Fruit fly (Drosophila melanogaster) whole organism, prepupa: ENCODE data around the gene CG14515.

Experiments used
- Blimp-1 ChIP-seq: fragments of 200-800 bp; sonication (Bioruptor generic); optimal IDR thresholded peaks from 3 replicates; lab custom pipeline; 2017; ENCODE audit warnings: missing biosample characterization, missing genetic modification characterization, mild to moderate bottlenecking, moderate library complexity, missing genetic modification reagents
- CG10631 ChIP-seq: fragments of 200-800 bp; sonication (Bioruptor generic); optimal IDR thresholded peaks from 2 replicates; lab custom pipeline; 2016; ENCODE audit warnings: missing biosample characterization, missing genetic modification characterization
- CG10669 ChIP-seq: fragments of 200-800 bp; sonication (Bioruptor generic); optimal IDR thresholded peaks from 3 replicates; lab custom pipeline; 2018; ENCODE audit warnings: missing biosample characterization, mild to moderate bottlenecking, missing genetic modification characterization, moderate library complexity
- CG11294 ChIP-seq: fragments of 200-800 bp; sonication (Bioruptor generic); IDR thresholded peaks from 2 replicates; pipeline ENCODE4 v1.3.6; 2022; ENCODE audit warnings: missing biosample characterization, missing genetic modification characterization
- CG11762 ChIP-seq: fragments of 200-800 bp; sonication (Bioruptor generic); optimal IDR thresholded peaks from 3 replicates; lab custom pipeline; 2016; ENCODE audit warnings: missing biosample characterization, missing genetic modification characterization; ENCODE audit not compliant: insufficient read depth
- CG11902 ChIP-seq: fragments of 200-800 bp; sonication (Bioruptor generic); optimal IDR thresholded peaks from 3 replicates; lab custom pipeline; 2016; ENCODE audit warnings: missing biosample characterization, missing genetic modification characterization
- CG15336 ChIP-seq: fragments of 200-800 bp; sonication (Bioruptor generic); IDR thresholded peaks from 2 replicates; pipeline ENCODE4 v1.3.6; 2022; ENCODE audit warnings: missing biosample characterization, missing genetic modification characterization
- CG1621 ChIP-seq: fragments of 200-800 bp; sonication (Bioruptor generic); optimal IDR thresholded peaks from 3 replicates; lab custom pipeline; 2018; ENCODE audit warnings: missing biosample characterization, mild to moderate bottlenecking, missing genetic modification characterization
- CG16779 ChIP-seq: fragments of 200-800 bp; sonication (Bioruptor generic); optimal IDR thresholded peaks from 3 replicates; lab custom pipeline; 2017; ENCODE audit warnings: missing biosample characterization, mild to moderate bottlenecking, missing genetic modification characterization
- CG3032 ChIP-seq: fragments of 200-800 bp; optimal IDR thresholded peaks from 2 replicates; lab custom pipeline; 2019; ENCODE audit warnings: missing biosample characterization, mild to moderate bottlenecking, missing genetic modification characterization, moderate library complexity
- CG31627 ChIP-seq: fragments of 200-800 bp; sonication (Bioruptor generic); optimal IDR thresholded peaks from 3 replicates; lab custom pipeline; 2016; ENCODE audit warnings: missing biosample characterization, missing genetic modification characterization
- CG32006 ChIP-seq: fragments of 200-800 bp; sonication (Bioruptor generic); optimal IDR thresholded peaks from 3 replicates; lab custom pipeline; 2017; ENCODE audit warnings: missing biosample characterization, mild to moderate bottlenecking, missing genetic modification characterization
- CG34406 ChIP-seq: fragments of 200-800 bp; sonication (Bioruptor generic); optimal IDR thresholded peaks from 3 replicates; lab custom pipeline; 2016; ENCODE audit warnings: missing biosample characterization, missing genetic modification characterization
- CG4318 ChIP-seq: fragments of 200-800 bp; sonication (Bioruptor generic); optimal IDR thresholded peaks from 3 replicates; lab custom pipeline; 2017; ENCODE audit warnings: missing biosample characterization, mild to moderate bottlenecking, missing genetic modification characterization
- CG6163 ChIP-seq: fragments of 200-800 bp; sonication (Bioruptor generic); IDR thresholded peaks from 3 replicates; pipeline ENCODE4 v1.3.6; 2022; ENCODE audit warnings: missing biosample characterization, missing genetic modification characterization
- CG6276 ChIP-seq: fragments of 200-800 bp; sonication (Bioruptor generic); optimal IDR thresholded peaks from 2 replicates; lab custom pipeline; 2017; ENCODE audit warnings: missing biosample characterization, mild to moderate bottlenecking, missing genetic modification characterization
- CG6792 ChIP-seq: fragments of 200-800 bp; sonication (Bioruptor generic); optimal IDR thresholded peaks from 3 replicates; lab custom pipeline; 2016; ENCODE audit warnings: missing biosample characterization, missing genetic modification characterization
- CG6808 ChIP-seq: fragments of 200-800 bp; sonication (Bioruptor generic); optimal IDR thresholded peaks from 3 replicates; lab custom pipeline; 2017; ENCODE audit warnings: missing biosample characterization, missing genetic modification characterization, mild to moderate bottlenecking, moderate library complexity, missing genetic modification reagents
- CG6854 ChIP-seq: fragments of 200-800 bp; sonication (Bioruptor generic); optimal IDR thresholded peaks from 2 replicates; lab custom pipeline; 2017; ENCODE audit warnings: missing biosample characterization, mild to moderate bottlenecking, missing genetic modification characterization
- CG8119 ChIP-seq: fragments of 200-800 bp; sonication (Bioruptor generic); IDR thresholded peaks from 3 replicates; pipeline ENCODE4 v1.3.6; 2022; ENCODE audit warnings: missing biosample characterization, missing genetic modification characterization
- CG8319 ChIP-seq: fragments of 200-800 bp; sonication (Bioruptor generic); optimal IDR thresholded peaks from 3 replicates; lab custom pipeline; 2016; ENCODE audit warnings: missing biosample characterization, missing genetic modification characterization
- CG8632 ChIP-seq: fragments of 200-800 bp; sonication (Bioruptor generic); optimal IDR thresholded peaks from 3 replicates; lab custom pipeline; 2016; ENCODE audit warnings: missing biosample characterization, missing genetic modification characterization
- CG9139 ChIP-seq: fragments of 200-800 bp; sonication (Bioruptor generic); optimal IDR thresholded peaks from 3 replicates; lab custom pipeline; 2017; ENCODE audit warnings: missing biosample characterization, mild to moderate bottlenecking, missing genetic modification characterization
- Eip78C ChIP-seq: fragments of 200-800 bp; sonication (Bioruptor generic); peaks from one replicate; lab custom pipeline; 2016; ENCODE audit warnings: missing biosample characterization, missing genetic modification characterization
- Ets21C ChIP-seq: fragments of 200-800 bp; sonication (Bioruptor generic); optimal IDR thresholded peaks from 3 replicates; lab custom pipeline; 2016; ENCODE audit warnings: missing biosample characterization, missing genetic modification characterization
- Ets96B ChIP-seq: fragments of 200-800 bp; optimal IDR thresholded peaks from 2 replicates; lab custom pipeline; 2019; ENCODE audit warnings: missing biosample characterization, mild to moderate bottlenecking, missing genetic modification characterization, moderate library complexity
- Gug ChIP-seq: fragments of 200-800 bp; sonication (Bioruptor generic); IDR thresholded peaks from 2 replicates; pipeline ENCODE4 v1.3.6; 2022; ENCODE audit warnings: missing biosample characterization, missing genetic modification characterization
- Hr38 ChIP-seq: sonication (Bioruptor generic); optimal IDR thresholded peaks from 2 replicates; lab custom pipeline; 2016; ENCODE audit warnings: missing biosample characterization, missing genetic modification characterization
- Hr39 ChIP-seq: fragments of 200-800 bp; sonication (Bioruptor generic); optimal IDR thresholded peaks from 2 replicates; lab custom pipeline; 2016; ENCODE audit warnings: missing biosample characterization, missing genetic modification characterization
- Hr4 ChIP-seq: fragments of 200-800 bp; sonication (Bioruptor generic); optimal IDR thresholded peaks from 3 replicates; lab custom pipeline; 2016; ENCODE audit warnings: missing biosample characterization, missing genetic modification characterization
- Smox ChIP-seq: fragments of 200-800 bp; sonication (Bioruptor generic); optimal IDR thresholded peaks from 3 replicates; lab custom pipeline; 2016; ENCODE audit warnings: missing biosample characterization, missing genetic modification characterization
- Sox14 ChIP-seq: fragments of 200-800 bp; sonication (Bioruptor generic); optimal IDR thresholded peaks from 3 replicates; lab custom pipeline; 2016; ENCODE audit warnings: missing biosample characterization, missing genetic modification characterization
- Sox15 ChIP-seq: fragments of 200-800 bp; sonication (Bioruptor generic); optimal IDR thresholded peaks from 3 replicates; lab custom pipeline; 2016; ENCODE audit warnings: missing biosample characterization, missing genetic modification characterization
- acj6 ChIP-seq: fragments of 200-800 bp; sonication (Bioruptor generic); optimal IDR thresholded peaks from 3 replicates; lab custom pipeline; 2016; ENCODE audit warnings: missing biosample characterization, missing genetic modification characterization
- cyc ChIP-seq: fragments of 200-800 bp; sonication (Bioruptor generic); optimal IDR thresholded peaks from 3 replicates; lab custom pipeline; 2016; ENCODE audit warnings: missing biosample characterization, missing genetic modification characterization
- dac ChIP-seq: fragments of 200-800 bp; sonication (Bioruptor generic); optimal IDR thresholded peaks from 2 replicates; lab custom pipeline; 2017; ENCODE audit warnings: missing biosample characterization, mild to moderate bottlenecking, missing genetic modification characterization
- dsx ChIP-seq: fragments of 200-800 bp; optimal IDR thresholded peaks from 3 replicates; lab custom pipeline; 2019; ENCODE audit warnings: missing biosample characterization, mild to moderate bottlenecking, missing genetic modification characterization, moderate library complexity; ENCODE audit not compliant: poor library complexity, severe bottlenecking
- eg ChIP-seq: fragments of 200-800 bp; sonication (Bioruptor generic); IDR thresholded peaks from 3 replicates; pipeline ENCODE4 v1.3.6; 2022; ENCODE audit warnings: missing biosample characterization, missing genetic modification characterization
- fd59A ChIP-seq: fragments of 200-800 bp; sonication (Bioruptor generic); optimal IDR thresholded peaks from 2 replicates; lab custom pipeline; 2017; ENCODE audit warnings: missing biosample characterization, mild to moderate bottlenecking, missing genetic modification characterization, missing genetic modification reagents
- fkh ChIP-seq: fragments of 200-800 bp; sonication (Bioruptor generic); optimal IDR thresholded peaks from 3 replicates; lab custom pipeline; 2017; ENCODE audit warnings: missing biosample characterization, mild to moderate bottlenecking, missing genetic modification characterization, moderate library complexity
- net ChIP-seq: fragments of 200-800 bp; sonication (Bioruptor generic); optimal IDR thresholded peaks from 3 replicates; lab custom pipeline; 2016; ENCODE audit warnings: missing biosample characterization, missing genetic modification characterization
- pdm3 ChIP-seq: fragments of 200-800 bp; sonication (Bioruptor generic); optimal IDR thresholded peaks from 3 replicates; lab custom pipeline; 2016; ENCODE audit warnings: missing biosample characterization, missing genetic modification characterization
- salr ChIP-seq, 2 experiments: fragments of 200-800 bp; sonication (Bioruptor generic); optimal IDR thresholded peaks; 3 replicates each; lab custom pipeline; 2016 to 2018; ENCODE audit warnings: missing biosample characterization in 2 of 2, missing genetic modification characterization in 2 of 2, mild to moderate bottlenecking in 1 of 2
- spab ChIP-seq: fragments of 200-800 bp; sonication (Bioruptor generic); optimal IDR thresholded peaks from 2 replicates; lab custom pipeline; 2017; ENCODE audit warnings: missing biosample characterization, mild to moderate bottlenecking, missing genetic modification characterization, missing genetic modification reagents
- ss ChIP-seq, 2 experiments: fragments of 200-800 bp; sonication (Bioruptor generic); optimal IDR thresholded peaks; 2 replicates in 1 of 2; 3 replicates in 1 of 2; lab custom pipeline; 2017 to 2018; ENCODE audit warnings: mild to moderate bottlenecking in 2 of 2, missing biosample characterization in 2 of 2, missing genetic modification characterization in 2 of 2, moderate library complexity in 1 of 2
- svp ChIP-seq: fragments of 200-800 bp; sonication (Bioruptor generic); peaks from one replicate; lab custom pipeline; 2016; ENCODE audit warnings: missing biosample characterization, missing genetic modification characterization
- topi ChIP-seq: fragments of 200-800 bp; sonication (Bioruptor generic); optimal IDR thresholded peaks from 3 replicates; lab custom pipeline; 2016; ENCODE audit warnings: missing biosample characterization, missing genetic modification characterization
- vri ChIP-seq: fragments of 200-800 bp; sonication (Bioruptor generic); optimal IDR thresholded peaks from 3 replicates; lab custom pipeline; 2016; ENCODE audit warnings: missing biosample characterization, mild to moderate bottlenecking, missing genetic modification characterization

Gene CG14515

dm6 chr3R:29151621-29152092, 45.7 kb upstream of the CG14515 start, which contains the start of gene eIF2D (continued):
- no peak for TF ChIP-seq CG16779 (tag; lab: Kevin White, UChicago)
- peak in 1 of 2 experiments; percentile 33 for TF ChIP-seq ss (GFP tag; optimal IDR thresholded peaks at IDR 0.05; lab: Kevin White, UChicago)
- no peak for TF ChIP-seq CG11902 (GFP tag; lab: Kevin White, UChicago)
- no peak for TF ChIP-seq CG9139 (GFP tag; lab: Kevin White, UChicago)
- peak; percentile 7 for TF ChIP-seq fkh (GFP tag; lab: Kevin White, UChicago)
- peak; percentile 41; the same call in 1 of the 2 replicates for TF ChIP-seq Gug (GFP tag; lab: Robert Waterston, UW)
- no peak for TF ChIP-seq CG32006 (GFP tag; lab: Kevin White, UChicago)
- TF ChIP-seq CG11294: no peak
- no peak for TF ChIP-seq Hr38
- TF ChIP-seq net (GFP tag; lab: Kevin White, UChicago): peak; percentile 64
- peak; percentile 86 for TF ChIP-seq Eip78C (GFP tag; lab: Kevin White, UChicago)
- TF ChIP-seq CG10669 (GFP tag; lab: Kevin White, UChicago): no peak
- TF ChIP-seq dsx (GFP tag; lab: Kevin White, UChicago): peak; percentile 26
- TF ChIP-seq CG6854 (GFP tag; lab: Kevin White, UChicago): peak; percentile 3
- TF ChIP-seq Sox15: no peak
- no peak for TF ChIP-seq dac
- no peak for TF ChIP-seq fd59A (GFP tag; lab: Kevin White, UChicago)

dm6 chr3R:29153197-29153644, 44.1 kb upstream of the CG14515 start, which contains the start of the genes Slbp and Rpn2:
TSS of gene Slbp (minus strand) at chr3R:29153266.
TSS of gene Rpn2 (plus strand) at chr3R:29153524.
- TF ChIP-seq CG15336 (no peak), CG6808 (no peak), eg (GFP tag; lab: Robert Waterston, UW) (no peak), Sox14 (GFP tag; lab: Kevin White, UChicago) (peak; percentile 81), CG34406 (GFP tag; lab: Kevin White, UChicago) (no peak), vri (no peak), fkh (GFP tag; lab: Kevin White, UChicago) (peak; percentile 22), dac (no peak), CG6854 (GFP tag; lab: Kevin White, UChicago) (no peak), Ets21C (no peak), CG32006 (GFP tag; lab: Kevin White, UChicago) (no peak), CG8319 (no peak), acj6 (GFP tag; lab: Kevin White, UChicago) (no peak), CG6276 (GFP tag; lab: Kevin White, UChicago) (no peak), CG6792 (GFP tag; lab: Kevin White, UChicago) (peak; percentile 23), CG10631 (no peak), CG31627 (GFP tag; lab: Kevin White, UChicago) (peak; percentile 13), ss (GFP tag; optimal IDR thresholded peaks at IDR 0.05; lab: Kevin White, UChicago) (peak in 1 of 2 experiments; percentile 13), CG1621 (peak; percentile 1), CG11762 (no peak), topi (GFP tag; lab: Kevin White, UChicago) (peak; percentile 21), pdm3 (no peak), CG4318 (GFP tag; lab: Kevin White, UChicago) (no peak), Smox (GFP tag; lab: Kevin White, UChicago) (no peak), CG9139 (GFP tag; lab: Kevin White, UChicago) (no peak), svp (no peak), Hr39 (peak; percentile 15), Hr4 (GFP tag; lab: Kevin White, UChicago) (no peak), CG16779 (tag; lab: Kevin White, UChicago) (no peak), CG8119 (GFP tag; lab: Robert Waterston, UW) (no peak), CG3032 (tag; lab: Kevin White, UChicago) (peak; percentile 25), Eip78C (GFP tag; lab: Kevin White, UChicago) (peak; percentile 44), CG11902 (GFP tag; lab: Kevin White, UChicago) (peak; percentile 17), Ets96B (tag; lab: Kevin White, UChicago) (peak; percentile 29), Gug (GFP tag; lab: Robert Waterston, UW) (no peak), cyc (GFP tag; lab: Kevin White, UChicago) (peak; percentile 37), spab (no peak), fd59A (GFP tag; lab: Kevin White, UChicago) (no peak), CG8632 (no peak), CG6163 (GFP tag; lab: Robert Waterston, UW) (no peak), Blimp-1 (no peak), salr (GFP tag; optimal IDR thresholded peaks at IDR 0.05; lab: Kevin White, UChicago) (no peak)
